Comparison of ENCODE assay signal across 2 worm cellular contexts in the genomic region with DNA sequence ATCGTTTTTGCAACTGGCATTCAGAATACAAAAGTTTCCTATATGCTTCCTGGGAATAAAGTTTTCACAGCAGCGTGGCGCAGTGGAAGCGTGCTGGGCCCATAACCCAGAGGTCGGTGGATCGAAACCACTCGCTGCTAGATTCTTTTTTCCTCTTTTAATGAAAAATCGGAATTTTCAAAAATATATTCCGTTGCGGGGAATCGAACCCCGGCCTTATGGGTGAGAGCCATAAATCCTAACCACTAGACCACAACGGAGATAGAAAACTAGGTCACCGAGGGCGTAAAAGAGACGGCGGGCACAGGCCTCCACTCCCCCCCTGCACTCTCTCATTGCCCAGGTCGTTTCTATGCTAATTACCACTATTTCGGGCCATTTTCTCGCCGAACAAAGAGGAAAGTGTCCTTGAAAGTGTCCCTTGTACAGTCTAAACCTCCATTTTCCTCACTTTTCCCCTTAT.
TF ChIP-seq lines count a peak whose summit lies in the region.

Gene Y22D7AL.6, plus strand, starts transcription at position 413 of the 463 bp plus-strand sequence.

TF ChIP-seq in whole organism, L4 larva, 104 proteins besides CTCF, POLR2A, EP300 and RAD21 (continued from another document):
- TF ChIP-seq madf-5 (GFP tag; IDR thresholded peaks at IDR 0.05; lab: Robert Waterston, UW): peak; percentile 30 to 87; a peak in 1 of 4 replicates
- no peak for TF ChIP-seq R02D3.7 (tag; optimal IDR thresholded peaks at IDR 0.05; lab: Kevin White, UChicago)
- peak; percentile 61 for TF ChIP-seq dmd-6 (GFP tag; IDR thresholded peaks at IDR 0.05; lab: Robert Waterston, UW)
- TF ChIP-seq spr-1 (tag; optimal IDR thresholded peaks at IDR 0.05; lab: Kevin White, UChicago): peak; percentile 61
- TF ChIP-seq pha-4 (GFP tag; IDR thresholded peaks at IDR 0.05; lab: Robert Waterston, UW): peak; percentile 91
- no peak for TF ChIP-seq pha-4 (tag; optimal IDR thresholded peaks at IDR 0.05; lab: Kevin White, UChicago)
- no peak for TF ChIP-seq lin-39 (tag; optimal IDR thresholded peaks at IDR 0.05; lab: Kevin White, UChicago)
- no peak for TF ChIP-seq zip-2 (tag; optimal IDR thresholded peaks at IDR 0.05; lab: Kevin White, UChicago)
- TF ChIP-seq duxl-1 (tag; optimal IDR thresholded peaks at IDR 0.05; lab: Kevin White, UChicago; ENCODE audit: poor library complexity): peak; percentile 61
- peak; percentile 9 for TF ChIP-seq mxl-3 (GFP tag; optimal IDR thresholded peaks at IDR 0.05; lab: Kevin White, UChicago)
- peak; percentile 88 for TF ChIP-seq dmd-8 (GFP tag; IDR thresholded peaks at IDR 0.05; lab: Robert Waterston, UW)
- no peak for TF ChIP-seq cey-2 (tag; optimal IDR thresholded peaks at IDR 0.05; lab: Kevin White, UChicago; ENCODE audit: borderline replicate concordance, insufficient read depth)
- no peak for TF ChIP-seq nhr-28 (tag; optimal IDR thresholded peaks at IDR 0.05; lab: Kevin White, UChicago)
- TF ChIP-seq tra-1 (GFP tag; IDR thresholded peaks at IDR 0.05; lab: Robert Waterston, UW): peak; percentile 79
- TF ChIP-seq unc-39 (tag; optimal IDR thresholded peaks at IDR 0.05; lab: Kevin White, UChicago): no peak
- TF ChIP-seq lin-15B (tag; optimal IDR thresholded peaks at IDR 0.05; lab: Kevin White, UChicago): no peak
- peak; percentile 52; the same call in 1 of the 2 replicates for TF ChIP-seq ceh-20 (GFP tag; IDR thresholded peaks at IDR 0.05; lab: Robert Waterston, UW)
- TF ChIP-seq nhr-48 (tag; optimal IDR thresholded peaks at IDR 0.05; lab: Kevin White, UChicago): peak; percentile 65
- TF ChIP-seq F10B5.3 (tag; optimal IDR thresholded peaks at IDR 0.05; lab: Kevin White, UChicago): peak; percentile 27
- peak; percentile 81 for TF ChIP-seq ctbp-1 (GFP tag; IDR thresholded peaks at IDR 0.05; lab: Robert Waterston, UW)
- TF ChIP-seq ceh-44 (GFP tag; IDR thresholded peaks at IDR 0.05; lab: Robert Waterston, UW): 0 out of 2 replicates have a peak, but pooled peaks have one; percentile 18
- TF ChIP-seq nhr-10 (tag; optimal IDR thresholded peaks at IDR 0.05; lab: Kevin White, UChicago): no peak
- no peak for TF ChIP-seq skn-1 (tag; optimal IDR thresholded peaks at IDR 0.05; lab: Kevin White, UChicago)
- TF ChIP-seq lin-38 (GFP tag; IDR thresholded peaks at IDR 0.05; lab: Robert Waterston, UW): peak; percentile 83
- peak; percentile 79; the same call in 1 of the 2 replicates for TF ChIP-seq zfp-3 (GFP tag; conservative IDR thresholded peaks at IDR 0.05; lab: Robert Waterston, UW)
- TF ChIP-seq fos-1 (tag; optimal IDR thresholded peaks at IDR 0.05; lab: Kevin White, UChicago): no peak
- TF ChIP-seq ama-1 (optimal IDR thresholded peaks at IDR 0.05; lab: Kevin White, UChicago): no peak
- TF ChIP-seq ztf-7 (tag; optimal IDR thresholded peaks at IDR 0.05; lab: Kevin White, UChicago): no peak
- TF ChIP-seq ceh-82 (tag; optimal IDR thresholded peaks at IDR 0.05; lab: Kevin White, UChicago): no peak
- TF ChIP-seq nhr-11 (tag; optimal IDR thresholded peaks at IDR 0.05; lab: Kevin White, UChicago): no peak
- TF ChIP-seq ZK546.5 (tag; optimal IDR thresholded peaks at IDR 0.05; lab: Kevin White, UChicago): no peak
- peak; percentile 85 for TF ChIP-seq T26A8.4 (GFP tag; IDR thresholded peaks at IDR 0.05; lab: Robert Waterston, UW)
- no peak for TF ChIP-seq ces-1 (GFP tag; optimal IDR thresholded peaks at IDR 0.05; lab: Kevin White, UChicago)
- TF ChIP-seq nhr-77 (tag; optimal IDR thresholded peaks at IDR 0.05; lab: Kevin White, UChicago): no peak
- peak; percentile 53 for TF ChIP-seq Y5F2A.4 (GFP tag; optimal IDR thresholded peaks at IDR 0.05; lab: Kevin White, UChicago)
- no peak for TF ChIP-seq ceh-28 (tag; optimal IDR thresholded peaks at IDR 0.05; lab: Kevin White, UChicago)
- peak; percentile 53 for TF ChIP-seq dve-1 (tag; optimal IDR thresholded peaks at IDR 0.05; lab: Kevin White, UChicago; ENCODE audit: insufficient read depth)
- no peak for TF ChIP-seq ZK337.2 (GFP tag; IDR thresholded peaks at IDR 0.05; lab: Robert Waterston, UW)
- 0 out of 2 replicates have a peak, but pooled peaks have one; percentile 54 for TF ChIP-seq nhr-42 (GFP tag; IDR thresholded peaks at IDR 0.05; lab: Robert Waterston, UW)
- no peak for TF ChIP-seq saeg-2 (GFP tag; IDR thresholded peaks at IDR 0.05; lab: Robert Waterston, UW)
- TF ChIP-seq nhr-237 (tag; optimal IDR thresholded peaks at IDR 0.05; lab: Kevin White, UChicago): no peak
- peak; percentile 81 for TF ChIP-seq lin-1 (GFP tag; IDR thresholded peaks at IDR 0.05; lab: Robert Waterston, UW)
- peak; percentile 48; the same call in 1 of the 2 replicates for TF ChIP-seq set-16 (GFP tag; IDR thresholded peaks at IDR 0.05; lab: Robert Waterston, UW)
- no peak for TF ChIP-seq jun-1 (tag; optimal IDR thresholded peaks at IDR 0.05; lab: Kevin White, UChicago)
- TF ChIP-seq aha-1 (tag; lab: Kevin White, UChicago): peak; percentile 92
- no peak for TF ChIP-seq snpc-4 (tag; optimal IDR thresholded peaks at IDR 0.05; lab: Kevin White, UChicago)
- TF ChIP-seq D1046.2 (GFP tag; IDR thresholded peaks at IDR 0.05; lab: Robert Waterston, UW): peak; percentile 90
- TF ChIP-seq hmg-1.1 (GFP tag; IDR thresholded peaks at IDR 0.05; lab: Robert Waterston, UW): peak; percentile 68
- TF ChIP-seq php-3 (GFP tag; IDR thresholded peaks at IDR 0.05; lab: Robert Waterston, UW): peak; percentile 65; the same call in 1 of the 2 replicates
- no peak for TF ChIP-seq hlh-30 (tag; optimal IDR thresholded peaks at IDR 0.05; lab: Kevin White, UChicago; ENCODE audit: insufficient read depth)
- TF ChIP-seq fkh-10 (GFP tag; optimal IDR thresholded peaks at IDR 0.05; lab: Kevin White, UChicago): no peak
- no peak for TF ChIP-seq T20F7.1 (GFP tag; optimal IDR thresholded peaks at IDR 0.05; lab: Kevin White, UChicago)

TF ChIP-seq in whole organism, late embryonic, 69 proteins besides CTCF, POLR2A, EP300 and RAD21 (continued from another document):
- TF ChIP-seq T23F11.4 (GFP tag; optimal IDR thresholded peaks at IDR 0.05; lab: Kevin White, UChicago) (no peak), fkh-6 (tag; optimal IDR thresholded peaks at IDR 0.05; lab: Kevin White, UChicago) (peak; percentile 39), pros-1 (tag; optimal IDR thresholded peaks at IDR 0.05; lab: Kevin White, UChicago) (peak; percentile 46), K09A11.1 (tag; optimal IDR thresholded peaks at IDR 0.05; lab: Kevin White, UChicago; ENCODE audit: insufficient read depth) (peak; percentile 62), ref-2 (tag; optimal IDR thresholded peaks at IDR 0.05; lab: Kevin White, UChicago) (peak; percentile 51), pha-2 (tag; optimal IDR thresholded peaks at IDR 0.05; lab: Kevin White, UChicago) (peak; percentile 69), nhr-11 (tag; optimal IDR thresholded peaks at IDR 0.05; lab: Kevin White, UChicago) (no peak), zip-5 (tag; optimal IDR thresholded peaks at IDR 0.05; lab: Kevin White, UChicago) (peak; percentile 22), C38D4.7 (GFP tag; optimal IDR thresholded peaks at IDR 0.05; lab: Kevin White, UChicago) (peak; percentile 74)
TF ChIP-seq in whole organism, late embryonic: peak in this region for 48.
